Worm (Caenorhabditis elegans) whole organism, early embryonic: ENCODE data around the gene Y57G11C.46.

Experiments used
- B0310.2 ChIP-seq: sonication (generic microtip); optimal IDR thresholded peaks from 2 replicates; lab custom pipeline; 2016; ENCODE audit warnings: mild to moderate bottlenecking, missing genetic modification characterization, missing compliant biosample characterization
- ceh-13 ChIP-seq: fragments of 200-800 bp; sonication (Bioruptor generic); optimal IDR thresholded peaks from 2 replicates; lab custom pipeline; 2018; ENCODE audit warnings: mild to moderate bottlenecking, missing genetic modification characterization, missing compliant biosample characterization
- ceh-36 ChIP-seq: sonication (generic microtip); optimal IDR thresholded peaks from 2 replicates; lab custom pipeline; 2016; ENCODE audit warnings: missing genetic modification characterization, inconsistent platforms, missing compliant biosample characterization
- flt-1 ChIP-seq: fragments of 200-800 bp; sonication (Bioruptor generic); IDR thresholded peaks from 2 replicates; pipeline ENCODE4 v1.3.6; 2022; ENCODE audit warnings: missing genetic modification characterization, missing compliant biosample characterization
- hnd-1 ChIP-seq: sonication (generic microtip); optimal IDR thresholded peaks from 2 replicates; lab custom pipeline; 2016; ENCODE audit warnings: missing genetic modification characterization, missing compliant biosample characterization

DNA sequence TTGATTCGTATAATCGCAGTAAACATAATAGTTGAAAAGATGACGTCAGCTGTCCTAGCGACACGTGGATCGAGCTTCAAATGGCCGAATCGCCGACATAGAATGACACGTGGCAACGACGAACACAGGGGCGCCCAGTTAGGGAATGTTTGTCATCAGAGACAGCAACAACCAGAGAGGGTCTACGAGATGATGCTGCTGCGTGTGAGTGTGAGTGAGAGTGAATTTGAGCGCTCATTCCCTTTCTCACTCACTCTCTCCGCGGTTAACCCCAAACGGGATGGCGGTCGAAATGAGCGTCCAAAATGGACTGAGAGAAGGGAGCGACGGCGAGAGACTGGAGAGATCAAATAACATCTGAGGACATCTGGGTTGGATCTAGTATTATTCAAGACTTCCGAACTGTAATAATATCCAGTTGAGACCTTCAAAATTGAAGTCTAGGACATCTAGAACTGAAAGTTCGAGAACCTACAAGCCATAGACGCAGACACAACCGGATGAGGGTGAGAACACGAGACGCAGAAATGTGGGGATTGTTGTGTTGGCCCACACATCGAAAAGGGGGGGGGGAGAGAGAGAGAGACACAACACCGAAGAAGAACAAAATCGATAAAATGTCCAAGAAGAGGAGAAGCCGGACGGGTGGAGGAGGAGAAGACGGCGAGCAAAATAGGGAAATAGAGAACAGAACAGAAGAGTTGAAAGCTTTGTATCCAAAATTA is 22.1 kb downstream of the Y57G11C.46 start:
- TF ChIP-seq B0310.2 (tag; lab: Kevin White, UChicago), result no peak
- no peak for TF ChIP-seq hnd-1 (tag; lab: Kevin White, UChicago)
- TF ChIP-seq ceh-13 (GFP tag; lab: Kevin White, UChicago), result no peak
- no peak for TF ChIP-seq ceh-36 (tag; lab: Kevin White, UChicago)
- TF ChIP-seq flt-1 (GFP tag; lab: Robert Waterston, UW), result no peak
